Fruit fly (Drosophila melanogaster) whole organism, embryonic: ENCODE measurements around the gene CrebB.

Source experiments
- B-H1 ChIP-seq: fragments of 200-800 bp; sonication (Bioruptor generic); IDR thresholded peaks from 3 replicates; pipeline ENCODE4 v1.3.6; 2022; ENCODE audit warnings: missing biosample characterization, missing genetic modification characterization
- CG10321 ChIP-seq: fragments of 200-800 bp; sonication (Bioruptor generic); IDR thresholded peaks from 2 replicates; pipeline ENCODE4 v1.3.6; 2022; ENCODE audit warnings: missing biosample characterization, missing genetic modification characterization
- CG10543 ChIP-seq: fragments of 200-800 bp; sonication (Bioruptor generic); optimal IDR thresholded peaks from 3 replicates; lab custom pipeline; 2017; ENCODE audit warnings: missing biosample characterization, mild to moderate bottlenecking, missing genetic modification characterization, moderate library complexity
- CG13424 ChIP-seq: fragments of 200-800 bp; sonication (Bioruptor generic); optimal IDR thresholded peaks from 2 replicates; lab custom pipeline; 2019; ENCODE audit warnings: missing biosample characterization, mild to moderate bottlenecking, missing genetic modification characterization, moderate library complexity
- CG14014 ChIP-seq: fragments of 200-800 bp; sonication (Bioruptor generic); IDR thresholded peaks from 2 replicates; pipeline ENCODE4 v1.3.6; 2022; ENCODE audit warnings: missing biosample characterization, missing genetic modification characterization
- CG1603 ChIP-seq: fragments of 200-800 bp; sonication (Bioruptor generic); optimal IDR thresholded peaks from 2 replicates; lab custom pipeline; 2019; ENCODE audit warnings: missing biosample characterization, mild to moderate bottlenecking, missing genetic modification characterization, moderate library complexity
- CG17802 ChIP-seq: fragments of 200-800 bp; sonication (Bioruptor generic); optimal IDR thresholded peaks from 2 replicates; lab custom pipeline; 2018; ENCODE audit warnings: missing biosample characterization, mild to moderate bottlenecking, missing genetic modification characterization, moderate library complexity
- CG18262 ChIP-seq: fragments of 200-800 bp; optimal IDR thresholded peaks from 3 replicates; lab custom pipeline; 2019; ENCODE audit warnings: missing biosample characterization, mild to moderate bottlenecking, missing genetic modification characterization, moderate library complexity
- CG18476 ChIP-seq: fragments of 200-800 bp; sonication (Bioruptor generic); optimal IDR thresholded peaks from 2 replicates; lab custom pipeline; 2016; ENCODE audit warnings: missing biosample characterization, mild to moderate bottlenecking, missing genetic modification characterization
- CG34422 ChIP-seq: fragments of 200-800 bp; sonication (Bioruptor generic); IDR thresholded peaks from 3 replicates; pipeline ENCODE4 v1.3.6; 2022; ENCODE audit warnings: missing biosample characterization, missing genetic modification characterization
- CG3995 ChIP-seq: fragments of 200-800 bp; sonication (Bioruptor generic); optimal IDR thresholded peaks from 3 replicates; lab custom pipeline; 2016; ENCODE audit warnings: missing biosample characterization, missing genetic modification characterization
- CG6683 ChIP-seq: fragments of 200-800 bp; sonication (Bioruptor generic); optimal IDR thresholded peaks from 2 replicates; lab custom pipeline; 2017; ENCODE audit warnings: missing biosample characterization, mild to moderate bottlenecking, missing genetic modification characterization, missing genetic modification reagents
- CG6765 ChIP-seq: fragments of 200-800 bp; sonication (Bioruptor generic); optimal IDR thresholded peaks from 3 replicates; lab custom pipeline; 2017; ENCODE audit warnings: missing biosample characterization, mild to moderate bottlenecking, missing genetic modification characterization
- CG7372 ChIP-seq: fragments of 200-800 bp; sonication (Bioruptor generic); IDR thresholded peaks from 2 replicates; pipeline ENCODE4 v1.3.6; 2022; ENCODE audit warnings: missing biosample characterization, missing genetic modification characterization
- CG7745 ChIP-seq: fragments of 200-800 bp; sonication (Bioruptor generic); optimal IDR thresholded peaks from 2 replicates; lab custom pipeline; 2018; ENCODE audit warnings: missing biosample characterization, mild to moderate bottlenecking, missing genetic modification characterization, moderate library complexity
- CG7786 ChIP-seq: fragments of 200-800 bp; sonication (Bioruptor generic); optimal IDR thresholded peaks from 2 replicates; lab custom pipeline; 2016; ENCODE audit warnings: missing biosample characterization, missing genetic modification characterization
- CG7928 ChIP-seq: fragments of 200-800 bp; sonication (Bioruptor generic); optimal IDR thresholded peaks from 2 replicates; lab custom pipeline; 2017; ENCODE audit warnings: missing biosample characterization, mild to moderate bottlenecking, missing genetic modification characterization
- CG9817 ChIP-seq: fragments of 200-800 bp; sonication (Bioruptor generic); optimal IDR thresholded peaks from 2 replicates; lab custom pipeline; 2018; ENCODE audit warnings: missing biosample characterization, mild to moderate bottlenecking, missing genetic modification characterization, moderate library complexity
- CoRest ChIP-seq: fragments of 200-800 bp; sonication (Bioruptor generic); optimal IDR thresholded peaks from 3 replicates; lab custom pipeline; 2018; ENCODE audit warnings: missing biosample characterization, mild to moderate bottlenecking, missing genetic modification characterization, moderate library complexity
- Dip3 ChIP-seq: fragments of 200-800 bp; sonication (Bioruptor generic); optimal IDR thresholded peaks from 3 replicates; lab custom pipeline; 2016; ENCODE audit warnings: missing biosample characterization, missing genetic modification characterization
- Doc3 ChIP-seq: fragments of 200-800 bp; sonication (Bioruptor generic); IDR thresholded peaks from 3 replicates; pipeline ENCODE4 v1.3.6; 2022; ENCODE audit warnings: missing biosample characterization, missing genetic modification characterization; ENCODE audit not compliant: partially characterized antibody
- Hmx ChIP-seq: fragments of 200-800 bp; sonication (Bioruptor generic); optimal IDR thresholded peaks from 2 replicates; lab custom pipeline; 2016; ENCODE audit warnings: missing biosample characterization, missing genetic modification characterization
- Lpt ChIP-seq: fragments of >200 bp; optimal IDR thresholded peaks from 2 replicates; lab custom pipeline; 2018; ENCODE audit warnings: missing biosample characterization, missing genetic modification characterization
- Max ChIP-seq: fragments of 200-800 bp; sonication (Bioruptor generic); optimal IDR thresholded peaks from 2 replicates; lab custom pipeline; 2016; ENCODE audit warnings: missing biosample characterization, mild to moderate bottlenecking, missing genetic modification characterization
- Pdp1 ChIP-seq, 2 experiments: fragments of 200-800 bp; sonication (Bioruptor generic); optimal IDR thresholded peaks; 3 replicates each; lab custom pipeline; 2016; ENCODE audit warnings: missing biosample characterization in 2 of 2, missing genetic modification characterization in 2 of 2, mild to moderate bottlenecking in 1 of 2, moderate library complexity in 1 of 2
- Rx ChIP-seq: fragments of 200-800 bp; sonication (Bioruptor generic); IDR thresholded peaks from 2 replicates; pipeline ENCODE4 v1.3.6; 2022; ENCODE audit warnings: missing biosample characterization, missing genetic modification characterization
- Ssrp ChIP-seq: fragments of 200-800 bp; sonication (Bioruptor generic); optimal IDR thresholded peaks from 2 replicates; lab custom pipeline; 2018; ENCODE audit warnings: missing biosample characterization, mild to moderate bottlenecking, missing genetic modification characterization, moderate library complexity
- TFAM ChIP-seq: fragments of 200-800 bp; sonication (Bioruptor generic); optimal IDR thresholded peaks from 2 replicates; lab custom pipeline; 2017; ENCODE audit warnings: missing biosample characterization, missing genetic modification characterization, inconsistent platforms
- ase ChIP-seq: fragments of 200-800 bp; sonication (Bioruptor generic); IDR thresholded peaks from 3 replicates; pipeline ENCODE4 v1.3.6; 2022; ENCODE audit warnings: missing biosample characterization, missing genetic modification characterization
- croc ChIP-seq: fragments of 200-800 bp; sonication (Bioruptor generic); conservative IDR thresholded peaks from 3 replicates; pipeline ENCODE4 v1.3.6; 2022; ENCODE audit warnings: missing biosample characterization, missing genetic modification characterization
- en ChIP-seq: fragments of 200-800 bp; sonication (Bioruptor generic); optimal IDR thresholded peaks from 2 replicates; lab custom pipeline; 2016; ENCODE audit warnings: missing biosample characterization, missing genetic modification characterization
- eyg ChIP-seq: fragments of 200-800 bp; sonication (Bioruptor generic); optimal IDR thresholded peaks from 3 replicates; lab custom pipeline; 2016; ENCODE audit warnings: missing biosample characterization, missing genetic modification characterization
- fd3F ChIP-seq: fragments of 200-800 bp; sonication (Bioruptor generic); optimal IDR thresholded peaks from 2 replicates; lab custom pipeline; 2018; ENCODE audit warnings: missing biosample characterization, mild to moderate bottlenecking, missing genetic modification characterization, moderate library complexity
- gsb ChIP-seq: fragments of 200-800 bp; sonication (Bioruptor generic); IDR thresholded peaks from 2 replicates; pipeline ENCODE4 v1.3.6; 2022; ENCODE audit warnings: missing biosample characterization, missing genetic modification characterization
- gt ChIP-seq: fragments of 200-800 bp; sonication (Bioruptor generic); IDR thresholded peaks from 2 replicates; pipeline ENCODE4 v1.3.6; 2022; ENCODE audit warnings: missing biosample characterization, missing genetic modification characterization
- ham ChIP-seq: fragments of 200-800 bp; sonication (Bioruptor generic); IDR thresholded peaks from 2 replicates; pipeline ENCODE4 v1.3.6; 2022; ENCODE audit warnings: missing biosample characterization, missing genetic modification characterization
- kah ChIP-seq: fragments of 200-800 bp; sonication (Bioruptor generic); optimal IDR thresholded peaks from 2 replicates; lab custom pipeline; 2018; ENCODE audit warnings: missing biosample characterization, mild to moderate bottlenecking, missing genetic modification characterization
- lab ChIP-seq: fragments of 200-800 bp; sonication (Bioruptor generic); optimal IDR thresholded peaks from 3 replicates; lab custom pipeline; 2017; ENCODE audit warnings: missing biosample characterization, missing genetic modification characterization, mild to moderate bottlenecking, moderate library complexity, missing genetic modification reagents
- lilli ChIP-seq: fragments of 200-800 bp; sonication (Bioruptor generic); optimal IDR thresholded peaks from 3 replicates; lab custom pipeline; 2016; ENCODE audit warnings: missing biosample characterization, missing genetic modification characterization
- luna ChIP-seq: fragments of 200-800 bp; sonication (Bioruptor generic); optimal IDR thresholded peaks from 2 replicates; lab custom pipeline; 2016; ENCODE audit warnings: missing biosample characterization, missing genetic modification characterization
- pum ChIP-seq: fragments of 200-800 bp; sonication (Bioruptor generic); optimal IDR thresholded peaks from 2 replicates; lab custom pipeline; 2016; ENCODE audit warnings: missing biosample characterization, missing genetic modification characterization
- run ChIP-seq: fragments of 200-800 bp; sonication (Bioruptor generic); optimal IDR thresholded peaks from 3 replicates; lab custom pipeline; 2018; ENCODE audit warnings: missing biosample characterization, mild to moderate bottlenecking, missing genetic modification characterization
- salm ChIP-seq: fragments of 200-800 bp; sonication (Bioruptor generic); optimal IDR thresholded peaks from 2 replicates; lab custom pipeline; 2018; ENCODE audit warnings: missing biosample characterization, mild to moderate bottlenecking, missing genetic modification characterization
- tgo ChIP-seq: fragments of 200-800 bp; sonication (Bioruptor generic); IDR thresholded peaks from 3 replicates; pipeline ENCODE4 v1.3.6; 2022; ENCODE audit warnings: missing biosample characterization, missing genetic modification characterization
- tll ChIP-seq, 2 experiments: fragments of 200-800 bp in 1 of 2; fragments of >200 bp in 1 of 2; sonication (Bioruptor generic) in 1 of 2; optimal IDR thresholded peaks; 2 replicates each; lab custom pipeline; 2017 to 2019; ENCODE audit warnings: missing biosample characterization in 2 of 2, missing genetic modification characterization in 2 of 2, mild to moderate bottlenecking in 1 of 2, moderate library complexity in 1 of 2
- toy ChIP-seq: fragments of 200-800 bp; sonication (Bioruptor generic); IDR thresholded peaks from 2 replicates; pipeline ENCODE4 v1.3.6; 2022; ENCODE audit warnings: missing biosample characterization, missing genetic modification characterization
- vvl ChIP-seq: fragments of 200-800 bp; sonication (Bioruptor generic); IDR thresholded peaks from 2 replicates; pipeline ENCODE4 v1.3.6; 2022; ENCODE audit warnings: missing biosample characterization, missing genetic modification characterization
- zfh1 ChIP-seq: fragments of 200-800 bp; sonication (Bioruptor generic); IDR thresholded peaks from 3 replicates; pipeline ENCODE4 v1.3.6; 2022; ENCODE audit warnings: missing biosample characterization, missing genetic modification characterization

Gene CrebB

dm6 chrX:18366851-18367649 lies 893 bp downstream of the CrebB start (continued):
- TF ChIP-seq CoRest (tag; lab: Kevin White, UChicago) (peak; percentile 87), gt (GFP tag; lab: Robert Waterston, UW) (no peak), toy (GFP tag; lab: Robert Waterston, UW) (0 out of 2 replicates have a peak, but pooled peaks have one; percentile 49), fd3F (GFP tag; lab: Kevin White, UChicago) (peak; percentile 81), Max (GFP tag; lab: Kevin White, UChicago) (peak; percentile 30), vvl (GFP tag; lab: Robert Waterston, UW) (peak; percentile 79), CG6765 (GFP tag; lab: Kevin White, UChicago) (peak; percentile 58), CG7372 (GFP tag; lab: Robert Waterston, UW) (peak; percentile 80), run (tag; lab: Kevin White, UChicago) (peak; percentile 52), croc (GFP tag; lab: Robert Waterston, UW) (peak; percentile 39; the same call in 1 of the 3 replicates), pum (GFP tag; lab: Kevin White, UChicago) (peak; percentile 45), CG18476 (GFP tag; lab: Kevin White, UChicago) (peak; percentile 48), CG17802 (tag; lab: Kevin White, UChicago) (peak; percentile 16), Hmx (GFP tag; lab: Kevin White, UChicago) (no peak), zfh1 (GFP tag; lab: Robert Waterston, UW) (peak; percentile 53; the same call in 1 of the 3 replicates), CG3995 (GFP tag; lab: Kevin White, UChicago) (peak; percentile 21), CG7928 (GFP tag; lab: Kevin White, UChicago) (peak; percentile 22), tgo (GFP tag; lab: Robert Waterston, UW) (peak; percentile 83), eyg (GFP tag; lab: Kevin White, UChicago) (peak; percentile 51), ham (GFP tag; lab: Robert Waterston, UW) (0 out of 2 replicates have a peak, but pooled peaks have one; percentile 42), CG7745 (tag; lab: Kevin White, UChicago) (no peak), lilli (peak; percentile 68), Lpt (GFP tag; lab: Kevin White, UChicago) (no peak), Ssrp (tag; lab: Kevin White, UChicago) (peak; percentile 45), CG14014 (peak; percentile 91), CG10321 (peak; percentile 56; the same call in 1 of the 2 replicates), CG10543 (GFP tag; lab: Kevin White, UChicago) (peak; percentile 90), CG9817 (tag; lab: Kevin White, UChicago) (peak; percentile 91), Pdp1 (GFP tag; optimal IDR thresholded peaks at IDR 0.05; lab: Kevin White, UChicago) (peak; percentile 59 to 96), ase (no peak; the same call in 2 of the 3 replicates), en (no peak), CG1603 (peak; percentile 44), tll (GFP tag; optimal IDR thresholded peaks at IDR 0.05; lab: Kevin White, UChicago) (no peak), B-H1 (GFP tag; lab: Robert Waterston, UW) (peak; percentile 22; the same call in 1 of the 3 replicates), TFAM (GFP tag; lab: Kevin White, UChicago) (no peak), CG13424 (peak; percentile 85), Dip3 (GFP tag; lab: Kevin White, UChicago) (peak; percentile 73), CG18262 (peak; percentile 62), luna (GFP tag; lab: Kevin White, UChicago) (peak; percentile 15), kah (GFP tag; lab: Kevin White, UChicago) (peak; percentile 43), CG6683 (GFP tag; lab: Kevin White, UChicago) (peak; percentile 25), CG34422 (peak; percentile 38), Rx (GFP tag; lab: Robert Waterston, UW) (0 out of 2 replicates have a peak, but pooled peaks have one; percentile 33), CG7786 (peak; percentile 79), Doc3 (GFP tag; lab: Robert Waterston, UW) (no peak), gsb (GFP tag; lab: Robert Waterston, UW) (peak; percentile 42), lab (GFP tag; lab: Kevin White, UChicago) (peak; percentile 89), salm (tag; lab: Kevin White, UChicago) (peak; percentile 52)
